Worm (Caenorhabditis elegans) whole organism, L3 larva: ENCODE measurements around the gene acs-11.

ENCODE experiments used
- ama-1 ChIP-seq: fragments of 150-350 bp; optimal IDR thresholded peaks from 2 replicates; lab custom pipeline; 2018
- ceh-28 ChIP-seq: fragments of 150-350 bp; optimal IDR thresholded peaks from 2 replicates; lab custom pipeline; 2014; ENCODE audit warnings: missing biosample characterization, missing genetic modification reagents, missing genetic modification characterization
- ceh-9 ChIP-seq: sonication (generic microtip); optimal IDR thresholded peaks from 2 replicates; lab custom pipeline; 2018; ENCODE audit warnings: missing biosample characterization, missing genetic modification characterization
- elt-1 ChIP-seq: fragments of 150-350 bp; optimal IDR thresholded peaks from 2 replicates; lab custom pipeline; 2014; ENCODE audit warnings: missing biosample characterization, missing genetic modification characterization
- elt-2 ChIP-seq: sonication (generic microtip); optimal IDR thresholded peaks from 2 replicates; lab custom pipeline; 2016; ENCODE audit warnings: missing genetic modification reagents, mild to moderate bottlenecking, missing genetic modification characterization, missing compliant biosample characterization
- elt-3 ChIP-seq, 3 experiments: fragments of 150-350 bp in 1 of 3; sonication (generic microtip) in 2 of 3; optimal IDR thresholded peaks; 2 replicates in 2 of 3; 4 replicates in 1 of 3; lab custom pipeline; 2014 to 2017; ENCODE audit warnings: missing biosample characterization in 3 of 3, missing genetic modification characterization in 3 of 3
- fkh-10 ChIP-seq: sonication (generic microtip); optimal IDR thresholded peaks from 2 replicates; lab custom pipeline; 2017; ENCODE audit warnings: missing biosample characterization, missing genetic modification reagents, missing genetic modification characterization
- fkh-2 ChIP-seq: fragments of 150-350 bp; optimal IDR thresholded peaks from 2 replicates; lab custom pipeline; 2014; ENCODE audit warnings: missing biosample characterization, missing genetic modification reagents, missing genetic modification characterization
- jun-1 ChIP-seq: fragments of 150-350 bp; optimal IDR thresholded peaks from 2 replicates; lab custom pipeline; 2014; ENCODE audit warnings: missing biosample characterization, missing genetic modification reagents, missing genetic modification characterization
- lsy-12 ChIP-seq: sonication (generic microtip); optimal IDR thresholded peaks from 2 replicates; lab custom pipeline; 2016; ENCODE audit warnings: mild to moderate bottlenecking, missing genetic modification characterization, missing compliant biosample characterization
- mdl-1 ChIP-seq: fragments of 150-350 bp; optimal IDR thresholded peaks from 2 replicates; lab custom pipeline; 2014; ENCODE audit warnings: missing biosample characterization, missing genetic modification characterization
- mml-1 ChIP-seq: fragments of 150-350 bp; sonication (generic microtip); optimal IDR thresholded peaks from 3 replicates; lab custom pipeline; 2014; ENCODE audit warnings: missing biosample characterization, missing genetic modification characterization
- nhr-11 ChIP-seq: fragments of 150-350 bp; optimal IDR thresholded peaks from 2 replicates; lab custom pipeline; 2014; ENCODE audit warnings: missing biosample characterization, missing genetic modification characterization
- nhr-12 ChIP-seq: fragments of 150-350 bp; optimal IDR thresholded peaks from 2 replicates; lab custom pipeline; 2014; ENCODE audit warnings: missing biosample characterization, missing genetic modification characterization
- nhr-23 ChIP-seq: fragments of 150-350 bp; optimal IDR thresholded peaks from 2 replicates; lab custom pipeline; 2014; ENCODE audit warnings: missing biosample characterization, missing genetic modification reagents, missing genetic modification characterization
- nhr-237 ChIP-seq: fragments of 150-350 bp; optimal IDR thresholded peaks from 2 replicates; lab custom pipeline; 2014; ENCODE audit warnings: missing biosample characterization, missing genetic modification characterization
- nhr-25 ChIP-seq: sonication (generic microtip); optimal IDR thresholded peaks from 2 replicates; lab custom pipeline; 2017; ENCODE audit warnings: missing biosample characterization, missing genetic modification characterization
- nhr-43 ChIP-seq: sonication (generic microtip); optimal IDR thresholded peaks from 2 replicates; lab custom pipeline; 2016; ENCODE audit warnings: mild to moderate bottlenecking, missing genetic modification characterization, missing compliant biosample characterization; ENCODE audit not compliant: poor library complexity, severe bottlenecking
- nhr-67 ChIP-seq: fragments of 150-350 bp; optimal IDR thresholded peaks from 2 replicates; lab custom pipeline; 2014; ENCODE audit warnings: missing biosample characterization, missing genetic modification characterization
- nhr-76 ChIP-seq: fragments of 150-350 bp; sonication (generic microtip); optimal IDR thresholded peaks from 5 replicates; lab custom pipeline; 2014; ENCODE audit warnings: missing biosample characterization, missing genetic modification characterization
- pha-4 ChIP-seq: fragments of 150-350 bp; optimal IDR thresholded peaks from 2 replicates; lab custom pipeline; 2014; ENCODE audit warnings: missing biosample characterization, missing genetic modification reagents, missing genetic modification characterization
- pqm-1 ChIP-seq: fragments of 150-350 bp; optimal IDR thresholded peaks from 2 replicates; lab custom pipeline; 2017; ENCODE audit warnings: missing biosample characterization, missing genetic modification characterization, inconsistent platforms
- sea-2 ChIP-seq: fragments of 150-350 bp; sonication (generic microtip); optimal IDR thresholded peaks from 4 replicates; lab custom pipeline; 2014; ENCODE audit warnings: missing biosample characterization, missing genetic modification reagents, missing genetic modification characterization
- snpc-4 ChIP-seq: fragments of 150-350 bp; optimal IDR thresholded peaks from 2 replicates; lab custom pipeline; 2014; ENCODE audit warnings: missing biosample characterization, missing genetic modification characterization
- tbx-2 ChIP-seq: sonication (generic microtip); optimal IDR thresholded peaks from 2 replicates; lab custom pipeline; 2016; ENCODE audit warnings: mild to moderate bottlenecking, missing genetic modification characterization, missing compliant biosample characterization
- unc-39 ChIP-seq: sonication (generic microtip); optimal IDR thresholded peaks from 4 replicates; lab custom pipeline; 2017; ENCODE audit warnings: missing biosample characterization, missing genetic modification characterization
- ztf-11 ChIP-seq: fragments of 150-350 bp; optimal IDR thresholded peaks from 2 replicates; lab custom pipeline; 2014; ENCODE audit warnings: missing biosample characterization, missing genetic modification characterization

Gene acs-11

DNA sequence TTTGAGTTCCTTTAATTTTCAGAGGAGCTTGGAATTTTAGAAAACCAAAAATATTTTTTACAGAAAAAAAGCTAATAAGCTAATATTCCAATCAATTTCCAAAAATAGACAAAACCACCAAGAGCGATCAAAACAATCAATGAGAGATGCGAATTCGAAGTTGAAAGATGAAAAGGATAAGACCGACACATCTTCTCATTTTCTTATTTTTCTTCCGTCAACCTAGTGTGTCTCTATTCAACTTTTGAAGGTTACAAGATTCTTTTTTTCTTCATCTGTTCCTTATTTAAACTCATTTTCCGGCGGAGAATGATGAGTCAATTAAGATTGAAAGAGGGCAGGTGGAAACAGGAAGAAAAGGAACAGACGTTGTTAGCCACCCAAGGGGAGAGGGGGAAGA lies 25.7 kb downstream of the acs-11 start:
- peak; percentile 27 for TF ChIP-seq ceh-28 (tag; lab: Kevin White, UChicago)
- no peak for TF ChIP-seq sea-2 (GFP tag; lab: Kevin White, UChicago)
- no peak for TF ChIP-seq nhr-11
- peak; percentile 60 for TF ChIP-seq nhr-25 (tag; lab: Kevin White, UChicago)
- TF ChIP-seq nhr-23, result peak; percentile 35

ce11 chrII:4769096-4769495 lies 27.2 kb downstream of the acs-11 start:
- TF ChIP-seq lsy-12 (tag; lab: Kevin White, UChicago) (no peak), nhr-25 (tag; lab: Kevin White, UChicago) (peak; percentile 59), pha-4 (peak; percentile 46), nhr-76 (tag; lab: Kevin White, UChicago) (no peak), nhr-23 (peak; percentile 62), fkh-10 (no peak), jun-1 (tag; lab: Kevin White, UChicago) (peak; percentile 39), nhr-12 (tag; lab: Kevin White, UChicago) (no peak), elt-2 (tag; lab: Kevin White, UChicago) (peak; percentile 87)

ce11 chrII:4769886-4770285 lies 27.9 kb downstream of the acs-11 start:
- TF ChIP-seq elt-2 (tag; lab: Kevin White, UChicago) (peak; percentile 99), ceh-28 (tag; lab: Kevin White, UChicago) (no peak), pqm-1 (tag; lab: Kevin White, UChicago) (peak; percentile 87), jun-1 (tag; lab: Kevin White, UChicago) (peak; percentile 24), pha-4 (peak; percentile 69)
- TF ChIP-seq, all 47 proteins: peak for 4

ce11 chrII:4771282-4771681 lies 29.3 kb downstream of the acs-11 start, which contains the start of gene F26G1.5:
Gene F26G1.5 (minus strand): TSS chrII:4771382.
- TF ChIP-seq nhr-43 (tag; lab: Kevin White, UChicago), result no peak
- no peak for TF ChIP-seq ztf-11 (tag; lab: Kevin White, UChicago)
- TF ChIP-seq ceh-28 (tag; lab: Kevin White, UChicago), result no peak
- no peak for TF ChIP-seq ama-1 (lab: Kevin White, UChicago)
- no peak for TF ChIP-seq jun-1 (tag; lab: Kevin White, UChicago)
- no peak for TF ChIP-seq mdl-1 (tag; lab: Kevin White, UChicago)
- TF ChIP-seq nhr-12 (tag; lab: Kevin White, UChicago), result no peak
- no peak for TF ChIP-seq elt-1 (tag; lab: Kevin White, UChicago)
- no peak for TF ChIP-seq elt-2 (tag; lab: Kevin White, UChicago)
- no peak for TF ChIP-seq ceh-9 (tag; lab: Kevin White, UChicago)
- TF ChIP-seq nhr-237, result no peak
- TF ChIP-seq nhr-67, result no peak
- TF ChIP-seq mml-1 (tag; lab: Kevin White, UChicago), result no peak
- TF ChIP-seq unc-39 (tag; lab: Kevin White, UChicago), result no peak
- TF ChIP-seq nhr-23, result no peak
- no peak for TF ChIP-seq fkh-2 (tag; lab: Kevin White, UChicago)

- TF ChIP-seq snpc-4 (no peak), nhr-25 (tag; lab: Kevin White, UChicago) (peak; percentile 48), tbx-2 (no peak), mdl-1 (tag; lab: Kevin White, UChicago) (no peak), elt-3 (tag; optimal IDR thresholded peaks at IDR 0.05; lab: Kevin White, UChicago) (peak in 2 of 3 experiments; percentile 18 to 57), ztf-11 (tag; lab: Kevin White, UChicago) (no peak), elt-1 (tag; lab: Kevin White, UChicago) (peak; percentile 16), nhr-23 (peak; percentile 9), nhr-43 (tag; lab: Kevin White, UChicago) (peak; percentile 44)
- TF ChIP-seq, all 47 proteins: peak for 5
Measured at ce11 chrII:4772441-4772840, 30.5 kb downstream of the acs-11 start.

- TF ChIP-seq mml-1 (tag; lab: Kevin White, UChicago), result no peak
- no peak for TF ChIP-seq pha-4
- peak; percentile 23 for TF ChIP-seq elt-2 (tag; lab: Kevin White, UChicago)
Measured at ce11 chrII:4773891-4774432, 32.0 kb downstream of the acs-11 start, which contains the start of the genes F26G1.9 and F26G1.10. Gene F26G1.9 (minus strand): TSS chrII:4773991. Gene F26G1.10 (plus strand): TSS chrII:4774382.

ce11 chrII:4775802-4776201 lies 33.9 kb downstream of the acs-11 start:
- TF ChIP-seq fkh-10, result no peak
